Worm (Caenorhabditis elegans) whole organism, late embryonic: ENCODE results near the gene C54F6.17.

Experiments
- C08G9.2 ChIP-seq: sonication (generic microtip); optimal IDR thresholded peaks from 2 replicates; lab custom pipeline; 2016; ENCODE audit warnings: mild to moderate bottlenecking, missing genetic modification characterization, moderate library complexity, missing compliant biosample characterization
- C38D4.7 ChIP-seq: fragments of 200-800 bp; sonication (Bioruptor generic); optimal IDR thresholded peaks from 2 replicates; lab custom pipeline; 2018; ENCODE audit warnings: mild to moderate bottlenecking, missing genetic modification characterization, moderate library complexity, missing compliant biosample characterization
- K02D7.2 ChIP-seq: sonication (generic microtip); optimal IDR thresholded peaks from 2 replicates; lab custom pipeline; 2017; ENCODE audit warnings: mild to moderate bottlenecking, missing genetic modification characterization, missing compliant biosample characterization
- K09A11.1 ChIP-seq: sonication (generic microtip); optimal IDR thresholded peaks from 2 replicates; lab custom pipeline; 2017; ENCODE audit warnings: antibody characterized with exemption, mild to moderate bottlenecking, missing genetic modification characterization, missing compliant biosample characterization; ENCODE audit not compliant: insufficient read depth
- ahr-1 ChIP-seq: sonication (generic microtip); optimal IDR thresholded peaks from 2 replicates; lab custom pipeline; 2016; ENCODE audit warnings: missing genetic modification characterization, missing compliant biosample characterization
- ama-1 ChIP-seq: fragments of 150-350 bp; optimal IDR thresholded peaks from 2 replicates; lab custom pipeline; 2014
- ceh-14 ChIP-seq: sonication (generic microtip); optimal IDR thresholded peaks from 2 replicates; lab custom pipeline; 2016; ENCODE audit warnings: missing genotype, missing genetic modification characterization, missing compliant biosample characterization
- ceh-2 ChIP-seq: sonication (generic microtip); optimal IDR thresholded peaks from 2 replicates; lab custom pipeline; 2016; ENCODE audit warnings: missing genotype, missing genetic modification characterization, missing compliant biosample characterization
- ceh-24 ChIP-seq: sonication (generic microtip); optimal IDR thresholded peaks from 2 replicates; lab custom pipeline; 2016; ENCODE audit warnings: mild to moderate bottlenecking, missing genetic modification characterization, missing compliant biosample characterization
- ceh-34 ChIP-seq: sonication (generic microtip); optimal IDR thresholded peaks from 2 replicates; lab custom pipeline; 2016; ENCODE audit warnings: mild to moderate bottlenecking, missing genetic modification characterization, missing compliant biosample characterization
- ceh-6 ChIP-seq: fragments of 200-800 bp; sonication (Bioruptor generic); optimal IDR thresholded peaks from 2 replicates; lab custom pipeline; 2018; ENCODE audit warnings: mild to moderate bottlenecking, missing genetic modification characterization, missing compliant biosample characterization
- ceh-9 ChIP-seq: sonication (generic microtip); optimal IDR thresholded peaks from 2 replicates; lab custom pipeline; 2016; ENCODE audit warnings: mild to moderate bottlenecking, missing genetic modification characterization, inconsistent platforms, missing compliant biosample characterization
- dmd-4 ChIP-seq: sonication (generic microtip); optimal IDR thresholded peaks from 2 replicates; lab custom pipeline; 2016; ENCODE audit warnings: borderline replicate concordance, missing genetic modification characterization, missing compliant biosample characterization
- dve-1 ChIP-seq: sonication (generic microtip); optimal IDR thresholded peaks from 2 replicates; lab custom pipeline; 2017; ENCODE audit warnings: antibody characterized with exemption, mild to moderate bottlenecking, missing genetic modification characterization, missing compliant biosample characterization
- fkh-10 ChIP-seq: fragments of 150-350 bp; optimal IDR thresholded peaks from 2 replicates; lab custom pipeline; 2014; ENCODE audit warnings: missing biosample characterization, missing genetic modification reagents, missing genetic modification characterization
- gmeb-2 ChIP-seq: sonication (generic microtip); optimal IDR thresholded peaks from 2 replicates; lab custom pipeline; 2016; ENCODE audit warnings: missing genetic modification characterization, inconsistent platforms, missing compliant biosample characterization
- hlh-13 ChIP-seq: fragments of 200-800 bp; sonication (Bioruptor generic); optimal IDR thresholded peaks from 2 replicates; lab custom pipeline; 2018; ENCODE audit warnings: mild to moderate bottlenecking, missing genetic modification characterization, missing compliant biosample characterization
- hlh-30 ChIP-seq: sonication (generic microtip); optimal IDR thresholded peaks from 2 replicates; lab custom pipeline; 2017; ENCODE audit warnings: antibody characterized with exemption, missing genetic modification characterization, missing compliant biosample characterization; ENCODE audit not compliant: insufficient read depth
- madf-2 ChIP-seq: sonication (generic microtip); optimal IDR thresholded peaks from 2 replicates; lab custom pipeline; 2017; ENCODE audit warnings: missing genetic modification characterization, missing compliant biosample characterization
- mec-3 ChIP-seq: sonication (generic microtip); optimal IDR thresholded peaks from 2 replicates; lab custom pipeline; 2016; ENCODE audit warnings: borderline replicate concordance, missing genetic modification characterization, missing compliant biosample characterization
- nhr-11 ChIP-seq: fragments of 150-350 bp; optimal IDR thresholded peaks from 2 replicates; lab custom pipeline; 2014; ENCODE audit warnings: missing biosample characterization, missing genetic modification characterization
- npax-4 ChIP-seq: sonication (generic microtip); optimal IDR thresholded peaks from 2 replicates; lab custom pipeline; 2016; ENCODE audit warnings: missing genetic modification characterization, missing compliant biosample characterization
- odd-2 ChIP-seq: sonication (generic microtip); optimal IDR thresholded peaks from 2 replicates; lab custom pipeline; 2017; ENCODE audit warnings: antibody characterized with exemption, mild to moderate bottlenecking, missing genetic modification characterization, missing compliant biosample characterization
- pag-3 ChIP-seq: sonication (generic microtip); optimal IDR thresholded peaks from 2 replicates; lab custom pipeline; 2016; ENCODE audit warnings: missing compliant biosample characterization, missing genetic modification characterization, borderline replicate concordance
- pax-1 ChIP-seq: fragments of 150-350 bp; optimal IDR thresholded peaks from 2 replicates; lab custom pipeline; 2014; ENCODE audit warnings: missing biosample characterization, missing genetic modification characterization
- pha-4 ChIP-seq: fragments of 150-350 bp; optimal IDR thresholded peaks from 2 replicates; lab custom pipeline; 2018; ENCODE audit warnings: missing biosample characterization, missing genetic modification reagents, missing genetic modification characterization
- pros-1 ChIP-seq: fragments of 150-350 bp; optimal IDR thresholded peaks from 2 replicates; lab custom pipeline; 2014; ENCODE audit warnings: missing biosample characterization, missing genetic modification reagents, missing genetic modification characterization
- sdc-2 ChIP-seq: sonication (generic microtip); optimal IDR thresholded peaks from 2 replicates; lab custom pipeline; 2016; ENCODE audit warnings: missing genotype, missing genetic modification characterization, missing compliant biosample characterization
- sox-4 ChIP-seq: sonication (generic microtip); optimal IDR thresholded peaks from 2 replicates; lab custom pipeline; 2017; ENCODE audit warnings: mild to moderate bottlenecking, missing genetic modification characterization, inconsistent platforms, missing compliant biosample characterization
- tbx-7 ChIP-seq: sonication (generic microtip); optimal IDR thresholded peaks from 2 replicates; lab custom pipeline; 2016; ENCODE audit warnings: missing genotype, missing genetic modification characterization, missing compliant biosample characterization
- unc-42 ChIP-seq: sonication (generic microtip); optimal IDR thresholded peaks from 2 replicates; lab custom pipeline; 2016; ENCODE audit warnings: missing genotype, missing genetic modification characterization, missing compliant biosample characterization
- unc-55 ChIP-seq: sonication (generic microtip); optimal IDR thresholded peaks from 2 replicates; lab custom pipeline; 2017; ENCODE audit warnings: missing biosample characterization, missing genetic modification reagents, missing genetic modification characterization
- unc-86 ChIP-seq: sonication (generic microtip); optimal IDR thresholded peaks from 2 replicates; lab custom pipeline; 2016; ENCODE audit warnings: missing genetic modification characterization, missing compliant biosample characterization

Gene C54F6.17

DNA sequence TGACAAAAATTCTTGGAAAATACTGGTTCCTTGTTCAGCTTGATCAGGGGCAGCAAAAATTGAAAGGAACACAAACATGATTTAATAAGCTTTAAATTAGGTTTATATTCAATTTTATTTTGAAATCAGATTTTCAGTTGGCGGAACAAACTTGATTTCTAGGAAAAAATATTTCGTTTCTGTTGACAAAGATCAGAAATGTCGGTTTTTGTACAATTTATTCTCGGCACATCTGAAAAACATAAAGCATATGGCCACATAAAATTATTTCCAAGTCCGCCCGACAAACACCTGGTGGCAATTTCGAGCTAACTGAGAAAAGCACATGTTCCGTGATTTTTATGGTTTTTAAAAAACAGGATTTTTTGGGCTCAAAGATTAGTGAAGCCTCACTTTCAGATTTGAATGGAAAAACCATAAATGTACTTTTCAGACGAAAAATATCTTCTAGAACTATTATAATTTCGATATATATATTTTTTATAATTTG is 26.7 kb downstream of the C54F6.17 start, which contains the start of gene ttr-10:
Gene ttr-10 (minus strand): TSS at position 51 of the 490 bp plus-strand sequence.
- TF ChIP-seq ama-1 (lab: Kevin White, UChicago) = no peak
- TF ChIP-seq, all 69 proteins: peak for 0

DNA sequence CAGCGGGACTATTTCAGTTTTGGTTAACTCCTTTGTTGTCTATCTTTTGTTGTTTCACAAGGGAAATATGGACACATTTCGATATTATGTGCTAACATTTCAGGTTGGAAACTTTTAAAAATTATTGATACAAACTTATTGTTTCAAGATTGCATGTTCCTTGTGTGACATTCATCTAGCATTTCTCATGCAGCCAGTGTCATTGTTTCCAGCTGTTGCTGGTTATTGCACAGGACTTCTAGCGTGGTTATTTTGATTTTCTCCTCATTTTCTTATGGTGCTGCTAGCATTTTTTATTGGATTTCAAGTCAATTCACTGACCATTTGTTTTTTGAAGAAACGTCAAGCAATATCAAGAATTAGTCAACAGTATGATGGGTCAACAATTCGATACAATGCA is 28.6 kb downstream of the C54F6.17 start:
- no peak for TF ChIP-seq K09A11.1 (tag; lab: Kevin White, UChicago)
- TF ChIP-seq ceh-9 (tag; lab: Kevin White, UChicago) = no peak
- no peak for TF ChIP-seq fkh-10 (GFP tag; lab: Kevin White, UChicago)
- no peak for TF ChIP-seq tbx-7 (tag; lab: Kevin White, UChicago)
- no peak for TF ChIP-seq C08G9.2 (tag; lab: Kevin White, UChicago)

DNA sequence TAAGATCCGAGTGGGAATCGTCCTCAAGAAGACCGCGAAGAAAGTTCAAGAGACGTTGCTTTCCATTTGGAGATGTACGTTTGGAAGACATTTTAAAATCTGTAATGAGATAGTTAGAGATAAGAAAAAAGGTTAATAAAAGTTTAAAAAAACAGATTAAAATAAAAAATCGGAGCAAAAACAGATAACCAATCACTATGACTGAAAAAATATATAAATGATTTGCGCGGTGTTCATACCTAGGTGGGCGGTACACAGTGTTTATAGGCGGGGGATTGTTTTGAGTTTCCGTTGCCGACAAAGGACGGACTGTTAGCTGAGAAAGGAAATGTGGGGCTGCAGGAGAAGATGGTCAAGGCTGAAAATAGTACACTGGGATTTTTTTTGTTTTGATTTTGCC is 31.4 kb downstream of the C54F6.17 start, which contains the start of gene ets-7:
Gene ets-7 (minus strand): TSS at position 101 of the 400 bp plus-strand sequence.
- TF ChIP-seq madf-2 (tag; lab: Kevin White, UChicago) (no peak), npax-4 (no peak), sdc-2 (tag; lab: Kevin White, UChicago) (no peak), ahr-1 (no peak), C08G9.2 (tag; lab: Kevin White, UChicago) (no peak), hlh-13 (no peak), odd-2 (no peak), ama-1 (lab: Kevin White, UChicago) (no peak), unc-55 (GFP tag; lab: Kevin White, UChicago) (no peak), unc-42 (tag; lab: Kevin White, UChicago) (no peak), pax-1 (tag; lab: Kevin White, UChicago) (no peak), pha-4 (no peak), sox-4 (tag; lab: Kevin White, UChicago) (no peak), K02D7.2 (tag; lab: Kevin White, UChicago) (no peak), tbx-7 (tag; lab: Kevin White, UChicago) (no peak)

DNA sequence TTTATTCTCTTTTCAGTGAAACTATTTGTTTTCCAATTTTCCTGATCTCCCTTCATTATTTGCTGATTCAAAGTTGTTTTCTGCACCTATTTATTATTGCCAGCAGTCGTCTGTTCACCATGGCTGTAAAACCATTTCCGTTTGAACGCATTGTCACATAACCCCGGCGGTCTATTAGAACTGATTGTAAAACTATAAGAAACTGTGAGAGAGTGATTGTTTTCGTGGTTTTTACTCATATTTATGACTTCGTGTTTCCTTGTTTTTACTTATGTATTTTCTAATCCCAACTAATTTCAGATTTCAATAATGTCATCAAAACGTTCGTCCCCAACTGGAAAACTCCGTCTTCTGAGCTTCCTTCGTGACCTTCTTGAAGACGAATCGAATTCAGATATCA is 35.7 kb downstream of the C54F6.17 start, which contains the start of gene F19F10.1:
Gene F19F10.1 (plus strand): TSS at position 301 of the 400 bp plus-strand sequence.
- TF ChIP-seq npax-4 (no peak), pros-1 (no peak), ceh-24 (tag; lab: Kevin White, UChicago) (no peak), nhr-11 (tag; lab: Kevin White, UChicago) (no peak), unc-42 (tag; lab: Kevin White, UChicago) (no peak), K02D7.2 (tag; lab: Kevin White, UChicago) (no peak), hlh-30 (tag; lab: Kevin White, UChicago) (no peak), ceh-34 (tag; lab: Kevin White, UChicago) (no peak), ama-1 (lab: Kevin White, UChicago) (no peak), pag-3 (tag; lab: Kevin White, UChicago) (no peak), ceh-2 (tag; lab: Kevin White, UChicago) (no peak), ceh-6 (no peak), C08G9.2 (tag; lab: Kevin White, UChicago) (no peak), mec-3 (no peak), gmeb-2 (tag; lab: Kevin White, UChicago) (no peak), ceh-14 (tag; lab: Kevin White, UChicago) (no peak), odd-2 (no peak), dmd-4 (tag; lab: Kevin White, UChicago) (no peak)

DNA sequence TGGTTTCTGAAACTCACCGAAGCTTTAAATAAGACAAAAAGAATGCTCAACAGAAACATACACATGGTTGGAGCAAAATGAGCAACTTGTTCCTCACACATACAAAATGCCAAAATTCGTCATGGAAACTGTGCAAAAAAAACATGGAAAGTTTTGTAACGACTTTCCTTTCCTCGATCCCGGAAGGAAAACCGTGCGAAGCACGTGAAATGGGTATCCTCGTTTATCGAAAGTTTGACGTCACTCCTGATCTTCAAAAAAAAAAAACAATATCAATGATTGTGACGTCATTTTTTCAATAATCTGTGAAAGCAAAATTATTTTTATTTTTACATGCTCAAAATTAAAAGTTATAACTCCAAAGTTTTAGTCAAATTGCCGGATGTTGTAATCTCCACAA is 43.0 kb downstream of the C54F6.17 start, which contains the start of gene clec-212:
Gene clec-212 (minus strand): TSS at position 101 of the 400 bp plus-strand sequence.
- TF ChIP-seq C38D4.7 (GFP tag; lab: Kevin White, UChicago) (no peak), pha-4 (no peak), K02D7.2 (tag; lab: Kevin White, UChicago) (no peak), pax-1 (tag; lab: Kevin White, UChicago) (no peak), dve-1 (no peak), ceh-9 (tag; lab: Kevin White, UChicago) (no peak), pag-3 (tag; lab: Kevin White, UChicago) (no peak), unc-86 (tag; lab: Kevin White, UChicago) (no peak), unc-55 (GFP tag; lab: Kevin White, UChicago) (no peak), ceh-6 (no peak)
